Worm (Caenorhabditis elegans): Measurements from ENCODE around the gene F10D7.4.

The F10D7.4 gene

ce11 chrX:17392182-17392581 lies 10.3 kb upstream of the F10D7.4 start (continued):
- TF ChIP-seq lsy-27 (tag; optimal IDR thresholded peaks at IDR 0.05; ENCODE audit: borderline replicate concordance, insufficient read depth), result no peak
- TF ChIP-seq ZK185.1 (tag; optimal IDR thresholded peaks at IDR 0.05; ENCODE audit: poor library complexity, severe bottlenecking), result no peak
- no peak for TF ChIP-seq nhr-120 (GFP tag; IDR thresholded peaks at IDR 0.05)
- no peak for TF ChIP-seq Y53G8AR.9 (GFP tag; conservative IDR thresholded peaks at IDR 0.05)
- no peak for TF ChIP-seq snpc-1.1 (tag; optimal IDR thresholded peaks at IDR 0.05; ENCODE audit: insufficient read depth)
- TF ChIP-seq T26A5.8 (tag; optimal IDR thresholded peaks at IDR 0.05), result no peak
- TF ChIP-seq ztf-18 (tag; optimal IDR thresholded peaks at IDR 0.05), result peak; percentile 5
- no peak for TF ChIP-seq C06A6.2 (GFP tag; conservative IDR thresholded peaks at IDR 0.05)
- TF ChIP-seq unc-62 (GFP tag; optimal IDR thresholded peaks at IDR 0.05), result no peak
- no peak for TF ChIP-seq let-607 (tag; optimal IDR thresholded peaks at IDR 0.05)
- no peak for TF ChIP-seq C17E4.6 (GFP tag; IDR thresholded peaks at IDR 0.05)
- no peak for TF ChIP-seq D2030.7 (GFP tag; IDR thresholded peaks at IDR 0.05)
- no peak for TF ChIP-seq Y79H2A.3 (GFP tag; conservative IDR thresholded peaks at IDR 0.05)
- TF ChIP-seq F55B11.4 (tag; optimal IDR thresholded peaks at IDR 0.05; ENCODE audit: borderline replicate concordance, insufficient read depth), result no peak
- TF ChIP-seq chd-7 (tag; optimal IDR thresholded peaks at IDR 0.05), result no peak
- TF ChIP-seq madf-6 (GFP tag; IDR thresholded peaks at IDR 0.05), result no peak
- no peak for TF ChIP-seq dpff-1 (tag; optimal IDR thresholded peaks at IDR 0.05)
- TF ChIP-seq cebp-1 (GFP tag; IDR thresholded peaks at IDR 0.05), result no peak
- no peak for TF ChIP-seq cebp-1 (tag; optimal IDR thresholded peaks at IDR 0.05)
- TF ChIP-seq unc-130 (GFP tag; optimal IDR thresholded peaks at IDR 0.05), result no peak
- no peak for TF ChIP-seq fkh-3 (tag; optimal IDR thresholded peaks at IDR 0.05)
- TF ChIP-seq nfya-1 (tag; optimal IDR thresholded peaks at IDR 0.05; ENCODE audit: borderline replicate concordance, insufficient read depth), result no peak
- no peak for TF ChIP-seq akir-1 (GFP tag; optimal IDR thresholded peaks at IDR 0.05)
- no peak for TF ChIP-seq madf-8 (GFP tag; conservative IDR thresholded peaks at IDR 0.05)
- TF ChIP-seq bed-1 (GFP tag; IDR thresholded peaks at IDR 0.05), result no peak
- no peak for TF ChIP-seq ceh-100 (GFP tag; IDR thresholded peaks at IDR 0.05)
- TF ChIP-seq K11D2.4 (GFP tag; IDR thresholded peaks at IDR 0.05), result 0 out of 2 replicates have a peak, but pooled peaks have one; percentile 40
- TF ChIP-seq somi-1 (GFP tag; optimal IDR thresholded peaks at IDR 0.05), result peak; percentile 11

ce11 chrX:17391515-17391914 lies 9.6 kb upstream of the F10D7.4 start, which contains the start of gene F10D7.5:
F10D7.5 (minus strand) TSS chrX:17391615.
- TF ChIP-seq egrh-3 (GFP tag; IDR thresholded peaks at IDR 0.05) (no peak), aptf-2 (GFP tag; conservative IDR thresholded peaks at IDR 0.05) (no peak), mel-28 (tag; optimal IDR thresholded peaks at IDR 0.05; ENCODE audit: borderline replicate concordance) (no peak), hlh-12 (tag; optimal IDR thresholded peaks at IDR 0.05) (no peak), nhr-90 (tag; optimal IDR thresholded peaks at IDR 0.05) (no peak), fkh-3 (tag; optimal IDR thresholded peaks at IDR 0.05) (no peak), B0035.1 (tag; optimal IDR thresholded peaks at IDR 0.05) (no peak), unc-62 (GFP tag; optimal IDR thresholded peaks at IDR 0.05) (no peak), mes-4 (tag; optimal IDR thresholded peaks at IDR 0.05) (no peak), attf-5 (GFP tag; optimal IDR thresholded peaks at IDR 0.05) (no peak), ceh-100 (GFP tag; IDR thresholded peaks at IDR 0.05) (no peak), tbx-9 (tag; optimal IDR thresholded peaks at IDR 0.05; ENCODE audit: borderline replicate concordance) (no peak), ceh-27 (GFP tag; optimal IDR thresholded peaks at IDR 0.05) (no peak), zim-3 (tag; optimal IDR thresholded peaks at IDR 0.05) (no peak), lin-54 (GFP tag; optimal IDR thresholded peaks at IDR 0.05) (no peak), nfya-1 (tag; optimal IDR thresholded peaks at IDR 0.05; ENCODE audit: borderline replicate concordance, insufficient read depth) (no peak), C06A6.2 (GFP tag; conservative IDR thresholded peaks at IDR 0.05) (no peak)
